Fruit fly (Drosophila melanogaster): ENCODE measurements around the gene Saf-B.

DNA sequence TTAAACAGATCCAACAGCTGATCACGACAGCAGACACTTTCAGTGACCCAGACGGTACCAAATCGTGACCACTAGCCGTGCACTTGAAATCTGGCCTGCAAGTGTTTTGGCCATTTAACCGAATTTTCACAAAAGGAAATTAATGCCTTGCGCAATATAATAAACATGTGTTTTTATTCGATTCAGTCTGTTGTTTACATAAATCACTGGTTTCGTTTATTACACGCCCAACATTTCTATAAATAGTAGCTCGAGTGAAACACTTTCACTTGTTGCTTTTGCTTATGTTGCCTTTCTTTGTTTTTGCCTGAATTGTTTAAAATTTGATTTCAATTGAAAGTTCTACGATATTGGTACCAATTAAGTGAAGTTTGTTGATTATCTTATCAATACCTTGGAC is 4.9 kb upstream of the Saf-B start:
- TF ChIP-seq CG17802 (tag; optimal IDR thresholded peaks at IDR 0.05) (no peak), shn (GFP tag; optimal IDR thresholded peaks at IDR 0.05) (no peak), CG4282 (GFP tag; optimal IDR thresholded peaks at IDR 0.05) (no peak)

Measured in whole organism, embryonic.